Fruit fly (Drosophila melanogaster) whole organism, pupa: ENCODE results near the gene CG42449.

ENCODE experiments used
- CG12605 ChIP-seq: fragments of 200-800 bp; sonication (Bioruptor generic); IDR thresholded peaks from 2 replicates; pipeline ENCODE4 v1.3.6; 2022; ENCODE audit warnings: missing biosample characterization, missing genetic modification characterization
- CG13204 ChIP-seq: fragments of 200-800 bp; sonication (Bioruptor generic); optimal IDR thresholded peaks from 2 replicates; lab custom pipeline; 2018; ENCODE audit warnings: missing biosample characterization, mild to moderate bottlenecking, missing genetic modification characterization, moderate library complexity
- CG14655 ChIP-seq: fragments of 200-800 bp; sonication (Bioruptor generic); optimal IDR thresholded peaks from 3 replicates; lab custom pipeline; 2017; ENCODE audit warnings: mild to moderate bottlenecking, missing biosample characterization, missing genetic modification reagents, missing genetic modification characterization
- CG15710 ChIP-seq: fragments of 200-800 bp; sonication (Bioruptor generic); optimal IDR thresholded peaks from 2 replicates; lab custom pipeline; 2018; ENCODE audit warnings: missing biosample characterization, mild to moderate bottlenecking, missing genetic modification characterization, moderate library complexity
- CG4496 ChIP-seq: fragments of 200-800 bp; sonication (Bioruptor generic); IDR thresholded peaks from 3 replicates; pipeline ENCODE4 v1.3.6; 2022; ENCODE audit warnings: missing biosample characterization, missing genetic modification characterization
- CG8159 ChIP-seq: fragments of 200-800 bp; sonication (Bioruptor generic); optimal IDR thresholded peaks from 3 replicates; lab custom pipeline; 2018; ENCODE audit warnings: missing biosample characterization, mild to moderate bottlenecking, missing genetic modification characterization, moderate library complexity
- CG9948 ChIP-seq: fragments of 200-800 bp; sonication (Bioruptor generic); optimal IDR thresholded peaks from 2 replicates; lab custom pipeline; 2018; ENCODE audit warnings: missing biosample characterization, mild to moderate bottlenecking, missing genetic modification characterization, moderate library complexity
- D1 ChIP-seq: fragments of 200-800 bp; sonication (Bioruptor generic); optimal IDR thresholded peaks from 2 replicates; lab custom pipeline; 2018; ENCODE audit warnings: missing biosample characterization, mild to moderate bottlenecking, missing genetic modification characterization, moderate library complexity
- EcR ChIP-seq: fragments of 200-800 bp; sonication (Bioruptor generic); optimal IDR thresholded peaks from 3 replicates; lab custom pipeline; 2019; ENCODE audit warnings: missing biosample characterization, missing genetic modification characterization, mild to moderate bottlenecking, moderate library complexity, missing genetic modification reagents
- Snoo ChIP-seq: fragments of 200-800 bp; sonication (Bioruptor generic); optimal IDR thresholded peaks from 3 replicates; lab custom pipeline; 2017; ENCODE audit warnings: missing biosample characterization, mild to moderate bottlenecking, missing genetic modification characterization, inconsistent platforms
- fd96Ca ChIP-seq: fragments of 200-800 bp; sonication (Bioruptor generic); IDR thresholded peaks from 3 replicates; pipeline ENCODE4 v1.3.6; 2022; ENCODE audit warnings: missing biosample characterization, missing genetic modification characterization
- gl ChIP-seq: fragments of 200-800 bp; sonication (Bioruptor generic); optimal IDR thresholded peaks from 2 replicates; lab custom pipeline; 2018; ENCODE audit warnings: missing biosample characterization, mild to moderate bottlenecking, missing genetic modification characterization
- rn ChIP-seq: fragments of 200-800 bp; sonication (Bioruptor generic); IDR thresholded peaks from 2 replicates; pipeline ENCODE4 v1.3.6; 2022; ENCODE audit warnings: missing biosample characterization, missing genetic modification characterization

DNA sequence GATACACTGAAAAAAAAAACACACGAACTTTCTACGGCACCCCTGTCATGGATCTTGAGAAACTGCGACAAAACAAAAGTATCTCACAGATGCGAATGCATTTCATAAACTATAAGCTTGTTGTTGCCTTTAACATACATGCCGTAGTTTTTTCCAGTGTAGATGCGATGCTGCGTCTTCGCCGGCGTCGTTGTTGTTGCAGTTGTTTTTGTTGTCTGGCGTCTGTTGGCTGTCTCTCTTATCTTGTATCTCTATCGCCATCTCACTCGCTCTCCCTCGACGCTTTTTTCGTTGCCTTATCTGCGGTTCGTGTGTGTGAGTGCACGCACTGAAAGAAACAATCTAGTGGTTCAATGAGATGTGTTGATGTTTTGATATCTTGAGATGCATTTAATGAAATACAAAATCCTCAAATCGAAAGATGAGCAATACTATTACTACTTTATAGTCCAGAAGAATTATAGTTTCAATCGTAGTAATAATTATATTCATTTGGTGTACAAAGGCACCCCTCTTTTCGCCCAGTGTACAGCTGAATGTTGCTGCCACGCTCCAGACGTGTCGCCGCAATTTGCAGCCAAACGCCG lies 13.5 kb downstream of the CG42449 start:
- TF ChIP-seq Snoo: peak; percentile 98
- TF ChIP-seq rn (GFP tag; lab: Robert Waterston, UW): peak; percentile 94
- peak; percentile 86 for TF ChIP-seq CG9948 (tag; lab: Kevin White, UChicago)
- TF ChIP-seq EcR: no peak
- peak; percentile 95 for TF ChIP-seq CG12605 (GFP tag; lab: Robert Waterston, UW)
- TF ChIP-seq gl (tag; lab: Kevin White, UChicago): peak; percentile 89
- TF ChIP-seq fd96Ca (GFP tag; lab: Robert Waterston, UW): peak; percentile 98
- peak; percentile 98 for TF ChIP-seq CG4496 (GFP tag; lab: Robert Waterston, UW)
- TF ChIP-seq CG15710: peak; percentile 95
- peak; percentile 96 for TF ChIP-seq CG14655 (GFP tag; lab: Kevin White, UChicago)
- peak; percentile 27 for TF ChIP-seq D1 (tag; lab: Kevin White, UChicago)
- TF ChIP-seq CG13204 (GFP tag; lab: Kevin White, UChicago): peak; percentile 95
- TF ChIP-seq CG8159: peak; percentile 94
